Worm (Caenorhabditis elegans) whole organism, midembryonic: ENCODE data around the gene R02F11.9.

Source experiments
- T22C8.4 ChIP-seq: fragments of 200-800 bp; sonication (Bioruptor generic); IDR thresholded peaks from 2 replicates; pipeline ENCODE4 v1.3.6; 2022; ENCODE audit warnings: missing genetic modification characterization, missing compliant biosample characterization
- cog-1 ChIP-seq: sonication (generic microtip); optimal IDR thresholded peaks from 2 replicates; lab custom pipeline; 2016; ENCODE audit warnings: missing genetic modification characterization, missing compliant biosample characterization
- flt-1 ChIP-seq: fragments of 200-800 bp; sonication (Bioruptor generic); IDR thresholded peaks from 2 replicates; pipeline ENCODE4 v1.3.6; 2022; ENCODE audit warnings: missing genetic modification characterization, missing compliant biosample characterization
- klf-2 ChIP-seq: fragments of 200-800 bp; sonication (Bioruptor generic); conservative IDR thresholded peaks from 2 replicates; pipeline ENCODE4 v1.3.6; 2022; ENCODE audit warnings: missing genetic modification reagents, missing genetic modification characterization, missing compliant biosample characterization
- med-1 ChIP-seq: sonication (generic microtip); optimal IDR thresholded peaks from 2 replicates; lab custom pipeline; 2017; ENCODE audit warnings: missing genetic modification characterization, mild to moderate bottlenecking, missing compliant biosample characterization, antibody characterized with exemption, missing genetic modification reagents; ENCODE audit not compliant: insufficient read depth
- ref-1 ChIP-seq: fragments of 200-800 bp; sonication (Bioruptor generic); conservative IDR thresholded peaks from 2 replicates; pipeline ENCODE4 v1.3.6; 2022; ENCODE audit warnings: missing genetic modification reagents, missing genetic modification characterization, missing compliant biosample characterization
- tab-1 ChIP-seq: fragments of 200-800 bp; sonication (Bioruptor generic); IDR thresholded peaks from 2 replicates; pipeline ENCODE4 v1.3.6; 2022; ENCODE audit warnings: missing genetic modification characterization, missing compliant biosample characterization
- ztf-23 ChIP-seq: fragments of 200-800 bp; sonication (Bioruptor generic); IDR thresholded peaks from 2 replicates; pipeline ENCODE4 v1.3.6; 2022; ENCODE audit warnings: missing genetic modification reagents, missing genetic modification characterization, missing compliant biosample characterization
- ztf-29 ChIP-seq: fragments of 200-800 bp; sonication (Bioruptor generic); IDR thresholded peaks from 2 replicates; pipeline ENCODE4 v1.3.6; 2022; ENCODE audit warnings: missing genetic modification reagents, missing genetic modification characterization, missing compliant biosample characterization

The R02F11.9 gene

DNA sequence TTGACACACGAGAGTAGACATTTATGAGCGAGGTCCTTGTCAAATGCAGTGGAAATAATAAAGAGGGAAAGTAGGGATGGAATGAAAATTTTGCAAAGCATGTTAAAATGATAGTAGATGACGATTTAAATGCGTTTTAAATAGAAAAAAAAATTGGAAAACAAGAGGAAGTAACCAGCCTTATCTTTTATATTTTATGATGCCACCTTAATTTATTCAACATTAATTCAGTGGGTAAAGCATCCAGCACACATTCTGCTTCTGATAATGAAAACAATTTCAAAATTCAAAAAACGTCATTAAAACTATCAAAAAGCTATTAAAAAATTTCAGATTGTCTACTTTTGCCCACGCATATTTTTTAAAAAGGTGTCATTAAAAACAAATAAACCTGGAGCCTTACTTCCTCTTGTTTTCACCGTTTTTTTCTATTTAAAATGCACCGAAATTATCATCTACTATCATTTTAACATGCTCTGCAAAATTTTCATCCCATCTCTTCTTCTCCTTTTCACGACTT lies 1.9 kb upstream of the R02F11.9 start, which contains the start of the genes Y60C6A.2 and Y60C6A.3:
Gene Y60C6A.2 (minus strand): TSS at position 101 of the 520 bp plus-strand sequence.
Gene Y60C6A.3 (plus strand): TSS at position 470 of the 520 bp plus-strand sequence.
- TF ChIP-seq klf-2 (GFP tag; lab: Robert Waterston, UW) (no peak), flt-1 (GFP tag; lab: Robert Waterston, UW) (no peak), cog-1 (tag; lab: Kevin White, UChicago) (no peak), T22C8.4 (GFP tag; lab: Robert Waterston, UW) (no peak), ref-1 (GFP tag; lab: Robert Waterston, UW) (no peak), tab-1 (no peak), med-1 (GFP tag; lab: Kevin White, UChicago) (no peak), ztf-29 (GFP tag; lab: Robert Waterston, UW) (no peak), ztf-23 (no peak)

DNA sequence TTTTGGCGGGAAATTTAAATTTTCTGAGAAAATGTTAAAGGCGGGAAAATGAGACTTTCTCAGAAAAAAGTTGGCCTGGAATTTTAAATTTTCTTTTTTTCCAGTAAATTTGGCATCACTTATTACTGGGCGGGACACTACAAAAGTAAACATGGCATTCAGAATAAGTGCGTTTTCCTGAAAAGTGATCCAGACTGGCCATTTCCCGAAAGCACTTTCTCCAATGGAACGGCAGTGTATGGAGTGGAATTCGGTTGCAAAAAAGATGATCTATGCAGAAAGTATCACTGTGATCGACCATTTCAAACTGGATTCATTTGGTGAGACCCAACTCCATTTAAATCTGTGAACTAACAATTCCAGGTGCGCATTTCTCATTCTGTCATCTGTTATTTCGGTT lies 570 bp downstream of the R02F11.9 start:
- TF ChIP-seq ztf-23 (no peak), cog-1 (tag; lab: Kevin White, UChicago) (no peak)

DNA sequence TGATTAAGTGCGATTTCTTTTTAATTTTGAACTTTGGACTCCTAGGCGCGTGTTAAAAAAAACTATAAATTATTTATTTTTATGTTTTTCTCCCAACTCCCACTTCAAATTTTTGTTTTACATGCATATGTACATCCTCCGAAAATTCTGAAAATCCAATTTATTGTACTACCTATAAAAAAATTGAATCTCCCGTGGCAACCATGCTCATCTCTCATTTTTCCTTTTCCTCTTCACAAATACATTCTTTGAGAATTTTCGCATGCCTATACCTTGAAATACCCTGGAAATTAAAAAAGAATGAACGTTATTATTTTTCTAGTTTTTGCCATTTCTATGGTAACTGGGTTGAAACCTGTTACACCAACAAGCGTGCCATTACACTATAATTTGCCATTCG lies 1.6 kb downstream of the R02F11.9 start, which contains the start of gene R02F11.10:
Gene R02F11.10 (plus strand): TSS at position 301 of the 400 bp plus-strand sequence.
- TF ChIP-seq cog-1 (tag; lab: Kevin White, UChicago) (no peak), flt-1 (GFP tag; lab: Robert Waterston, UW) (no peak), ztf-29 (GFP tag; lab: Robert Waterston, UW) (no peak), ztf-23 (no peak), ref-1 (GFP tag; lab: Robert Waterston, UW) (no peak), tab-1 (no peak), T22C8.4 (GFP tag; lab: Robert Waterston, UW) (no peak), med-1 (GFP tag; lab: Kevin White, UChicago) (no peak), klf-2 (GFP tag; lab: Robert Waterston, UW) (no peak)

DNA sequence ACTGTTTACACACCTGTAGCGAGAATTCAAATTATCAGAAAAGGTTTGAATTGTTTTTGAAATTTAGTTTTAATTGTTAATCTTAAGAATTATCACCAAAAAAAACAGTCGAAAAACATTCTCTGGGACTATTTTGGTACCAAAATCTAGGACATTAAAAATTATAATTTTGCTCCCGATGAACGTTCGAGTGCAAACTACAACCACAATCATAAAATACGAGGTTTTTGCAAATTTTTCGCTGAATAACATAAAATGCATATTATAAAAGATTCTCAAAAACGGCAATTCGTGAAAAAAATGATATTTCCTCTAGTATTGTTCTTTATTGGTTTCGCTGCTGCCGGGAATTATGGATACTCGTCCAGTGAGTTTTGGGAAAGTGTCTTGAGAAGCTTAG lies 3.1 kb downstream of the R02F11.9 start, which contains the start of gene R02F11.12:
Gene R02F11.12 (plus strand): TSS at position 301 of the 400 bp plus-strand sequence.
- TF ChIP-seq ztf-23 (no peak), klf-2 (GFP tag; lab: Robert Waterston, UW) (no peak), flt-1 (GFP tag; lab: Robert Waterston, UW) (no peak), ref-1 (GFP tag; lab: Robert Waterston, UW) (no peak), T22C8.4 (GFP tag; lab: Robert Waterston, UW) (no peak), tab-1 (no peak), cog-1 (tag; lab: Kevin White, UChicago) (no peak), med-1 (GFP tag; lab: Kevin White, UChicago) (no peak)

DNA sequence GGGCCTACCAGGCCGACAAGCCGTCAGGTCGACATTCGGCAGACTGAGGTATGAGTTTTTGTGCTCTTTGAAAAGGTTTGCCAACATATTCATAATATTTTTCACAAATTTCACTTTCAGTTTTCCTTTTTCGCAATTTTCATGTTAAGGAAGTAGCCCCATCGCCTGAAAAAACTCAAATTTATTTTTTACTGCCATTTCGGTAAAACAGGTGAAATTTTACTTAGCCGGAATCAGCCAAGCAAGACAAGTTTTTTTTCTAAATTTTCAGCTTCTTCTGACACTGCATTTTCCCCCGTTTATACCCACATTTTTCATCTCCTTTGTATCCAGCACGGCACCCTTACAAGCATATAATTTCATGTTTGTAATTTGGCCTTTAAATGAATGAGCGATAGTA lies 4.3 kb downstream of the R02F11.9 start, which contains the start of gene R02F11.11:
Gene R02F11.11 (plus strand): TSS at position 301 of the 400 bp plus-strand sequence.
- TF ChIP-seq T22C8.4 (GFP tag; lab: Robert Waterston, UW) (no peak), med-1 (GFP tag; lab: Kevin White, UChicago) (no peak), tab-1 (no peak), klf-2 (GFP tag; lab: Robert Waterston, UW) (no peak), flt-1 (GFP tag; lab: Robert Waterston, UW) (no peak), cog-1 (tag; lab: Kevin White, UChicago) (no peak), ztf-29 (GFP tag; lab: Robert Waterston, UW) (no peak), ztf-23 (no peak), ref-1 (GFP tag; lab: Robert Waterston, UW) (no peak)

DNA sequence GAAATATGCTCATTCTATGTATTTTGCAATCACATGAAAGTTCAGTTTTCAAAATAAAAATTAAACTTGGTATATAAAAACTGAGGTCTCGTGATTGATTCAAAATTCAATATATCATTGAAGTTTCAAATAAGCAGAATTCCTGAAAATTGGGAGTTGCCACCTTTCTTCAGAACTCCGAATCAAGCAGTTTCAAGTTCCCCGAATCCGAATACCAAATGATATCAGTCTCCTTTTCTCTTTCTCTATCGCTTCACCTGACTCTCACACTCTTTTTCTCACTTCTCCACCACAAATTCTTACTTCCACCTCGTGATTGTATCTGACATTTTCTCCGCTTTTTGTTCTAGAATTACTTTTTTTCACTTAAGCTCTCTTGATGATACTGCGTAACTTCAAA lies 7.0 kb downstream of the R02F11.9 start, which contains the start of gene R02F11.2:
Gene R02F11.2 (plus strand): TSS at position 292 of the 400 bp plus-strand sequence.
- TF ChIP-seq med-1 (GFP tag; lab: Kevin White, UChicago) (no peak), tab-1 (no peak), flt-1 (GFP tag; lab: Robert Waterston, UW) (no peak), ref-1 (GFP tag; lab: Robert Waterston, UW) (no peak)

DNA sequence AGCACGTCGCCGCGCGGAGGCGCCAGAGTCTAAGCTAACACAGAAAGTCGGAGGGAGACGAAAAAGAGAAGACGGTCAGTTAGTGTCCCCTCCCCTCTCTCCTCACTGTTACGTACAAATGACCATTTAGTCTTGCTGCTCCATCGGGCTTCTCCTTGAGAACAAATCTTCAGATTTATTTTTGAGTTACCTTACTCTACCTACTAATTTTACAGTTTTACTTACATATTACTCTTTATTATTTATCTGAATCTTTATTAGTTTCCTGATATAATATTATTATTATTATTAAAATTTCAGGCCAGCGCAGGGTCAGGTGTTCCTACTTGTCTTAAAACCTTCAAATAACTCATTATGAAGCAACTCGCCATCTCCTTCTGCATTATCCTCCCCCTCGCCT lies 13.5 kb downstream of the R02F11.9 start, which contains the start of gene R02F11.1:
Gene R02F11.1 (plus strand): TSS at position 301 of the 400 bp plus-strand sequence.
- no peak for TF ChIP-seq T22C8.4 (GFP tag; lab: Robert Waterston, UW)
- TF ChIP-seq ztf-29 (GFP tag; lab: Robert Waterston, UW): no peak
- TF ChIP-seq med-1 (GFP tag; lab: Kevin White, UChicago): no peak
- TF ChIP-seq ref-1 (GFP tag; lab: Robert Waterston, UW): no peak
- TF ChIP-seq tab-1: no peak
- no peak for TF ChIP-seq flt-1 (GFP tag; lab: Robert Waterston, UW)
- TF ChIP-seq cog-1 (tag; lab: Kevin White, UChicago): no peak
- no peak for TF ChIP-seq ztf-23
- no peak for TF ChIP-seq klf-2 (GFP tag; lab: Robert Waterston, UW)

DNA sequence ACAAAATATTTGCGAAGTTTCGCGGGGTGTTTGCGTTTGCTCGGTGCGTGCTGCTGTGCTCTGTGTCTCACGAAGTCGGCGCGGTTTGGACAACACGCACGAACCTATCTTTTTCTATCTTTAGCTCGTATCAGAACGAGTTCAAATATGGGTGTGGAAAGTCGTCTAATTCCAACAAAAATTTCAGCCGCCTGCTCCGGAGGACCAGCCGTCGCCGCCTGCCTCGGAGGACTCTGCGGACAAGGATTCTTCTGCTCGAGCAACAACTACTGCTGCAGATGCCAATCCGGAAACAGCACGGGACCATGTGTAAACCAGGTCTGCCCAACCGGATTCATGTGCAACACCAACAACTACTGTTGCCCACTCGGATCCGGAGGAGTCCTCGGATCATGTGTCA lies 14.7 kb downstream of the R02F11.9 start:
- TF ChIP-seq tab-1: no peak
- TF ChIP-seq cog-1 (tag; lab: Kevin White, UChicago): no peak
- TF ChIP-seq ztf-29 (GFP tag; lab: Robert Waterston, UW): no peak
- no peak for TF ChIP-seq flt-1 (GFP tag; lab: Robert Waterston, UW)
- TF ChIP-seq ref-1 (GFP tag; lab: Robert Waterston, UW): no peak
- TF ChIP-seq ztf-23: no peak
- TF ChIP-seq T22C8.4 (GFP tag; lab: Robert Waterston, UW): no peak
- TF ChIP-seq klf-2 (GFP tag; lab: Robert Waterston, UW): no peak
- TF ChIP-seq med-1 (GFP tag; lab: Kevin White, UChicago): no peak

DNA sequence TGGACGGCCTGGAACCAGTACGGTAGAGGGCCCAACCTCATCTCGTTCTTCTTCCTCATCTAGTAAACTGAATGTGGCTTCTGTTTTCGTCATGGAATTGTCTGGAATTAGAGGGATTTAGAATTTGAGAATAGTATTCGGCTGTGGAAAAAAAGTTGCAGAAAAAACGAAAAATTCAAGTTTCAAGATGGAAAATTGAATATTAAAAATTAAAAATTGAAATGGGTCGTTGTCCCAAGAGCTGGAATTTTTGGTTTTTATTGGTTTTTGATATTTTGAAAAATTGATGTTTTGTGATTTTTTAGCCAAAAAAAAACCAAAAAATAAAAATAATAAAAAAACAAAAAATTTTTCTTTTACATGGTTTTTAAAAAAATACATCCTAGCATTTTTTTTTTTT lies 18.6 kb downstream of the R02F11.9 start, which contains the start of gene R02F11.3:
Gene R02F11.3 (minus strand): TSS at position 101 of the 400 bp plus-strand sequence.
- TF ChIP-seq ztf-29 (GFP tag; lab: Robert Waterston, UW) (no peak), ztf-23 (no peak), T22C8.4 (GFP tag; lab: Robert Waterston, UW) (no peak), med-1 (GFP tag; lab: Kevin White, UChicago) (no peak), flt-1 (GFP tag; lab: Robert Waterston, UW) (no peak), ref-1 (GFP tag; lab: Robert Waterston, UW) (no peak), tab-1 (no peak), klf-2 (GFP tag; lab: Robert Waterston, UW) (no peak), cog-1 (tag; lab: Kevin White, UChicago) (no peak)
